Fruit fly (Drosophila melanogaster) whole organism: ENCODE measurements around the gene CG43295.

Experiments
- CG8478 ChIP-seq: fragments of >200 bp; optimal IDR thresholded peaks from 2 replicates; lab custom pipeline; 2018; ENCODE audit warnings: inconsistent platforms
- Dll ChIP-seq: fragments of >200 bp; optimal IDR thresholded peaks from 2 replicates; lab custom pipeline; 2017
- EcR ChIP-seq, 2 experiments: fragments of >200 bp; optimal IDR thresholded peaks; 2 replicates each; lab custom pipeline; 2017; ENCODE audit warnings: missing biosample characterization in 2 of 2, missing genetic modification characterization in 2 of 2, missing genetic modification reagents in 2 of 2
- pan ChIP-seq: fragments of >200 bp; optimal IDR thresholded peaks from 2 replicates; lab custom pipeline; 2017
- psq ChIP-seq: fragments of >200 bp; optimal IDR thresholded peaks from 2 replicates; lab custom pipeline; 2017
- usp ChIP-seq: fragments of >200 bp; optimal IDR thresholded peaks from 2 replicates; lab custom pipeline; 2017; ENCODE audit warnings: missing biosample characterization, missing genetic modification characterization, mixed read lengths

DNA sequence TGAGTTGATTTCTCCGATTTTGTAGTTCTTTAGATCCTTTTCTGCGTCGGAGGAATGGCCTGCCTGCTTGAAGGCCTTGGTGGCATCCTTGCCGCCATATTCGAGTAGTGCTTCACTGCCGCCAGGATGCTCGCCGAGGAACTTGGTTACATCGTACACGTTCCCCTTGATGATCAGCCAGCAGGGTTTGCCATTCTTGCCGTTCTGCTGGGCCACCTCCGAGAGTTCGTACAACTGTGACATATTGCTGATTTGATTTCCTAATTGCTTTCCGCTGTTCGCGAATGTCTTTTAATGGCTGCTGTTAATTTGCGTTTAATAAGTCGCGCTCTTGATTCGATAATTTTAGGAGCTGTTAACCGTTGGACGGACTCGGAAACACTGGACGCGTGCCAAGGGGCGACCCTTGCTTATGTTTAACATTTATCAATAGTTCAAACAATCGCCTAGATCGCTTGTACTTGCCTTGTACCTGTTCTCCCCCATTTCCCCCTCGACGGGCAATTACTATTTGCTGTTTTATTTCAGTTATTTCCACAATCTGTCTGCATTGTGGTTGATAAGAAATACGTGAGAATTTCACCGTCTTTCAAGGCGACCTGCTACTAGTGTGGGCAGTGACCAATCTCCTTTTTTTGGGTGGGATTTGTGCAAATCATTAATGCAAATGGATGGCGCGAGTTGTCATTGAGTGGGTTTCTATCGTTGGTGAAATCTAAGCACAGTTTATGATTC is 31.3 kb downstream of the CG43295 start:
- no peak for TF ChIP-seq Dll
- no peak for TF ChIP-seq CG8478
- TF ChIP-seq psq, result no peak
- TF ChIP-seq usp (GFP tag; lab: Kevin White, UChicago), result no peak
- no peak for TF ChIP-seq EcR (GFP tag; optimal IDR thresholded peaks at IDR 0.05; lab: Kevin White, UChicago)
- TF ChIP-seq pan (lab: Kevin White, UChicago), result no peak
